Worm (Caenorhabditis elegans): ENCODE results near the gene ifet-1.

The ifet-1 gene

DNA sequence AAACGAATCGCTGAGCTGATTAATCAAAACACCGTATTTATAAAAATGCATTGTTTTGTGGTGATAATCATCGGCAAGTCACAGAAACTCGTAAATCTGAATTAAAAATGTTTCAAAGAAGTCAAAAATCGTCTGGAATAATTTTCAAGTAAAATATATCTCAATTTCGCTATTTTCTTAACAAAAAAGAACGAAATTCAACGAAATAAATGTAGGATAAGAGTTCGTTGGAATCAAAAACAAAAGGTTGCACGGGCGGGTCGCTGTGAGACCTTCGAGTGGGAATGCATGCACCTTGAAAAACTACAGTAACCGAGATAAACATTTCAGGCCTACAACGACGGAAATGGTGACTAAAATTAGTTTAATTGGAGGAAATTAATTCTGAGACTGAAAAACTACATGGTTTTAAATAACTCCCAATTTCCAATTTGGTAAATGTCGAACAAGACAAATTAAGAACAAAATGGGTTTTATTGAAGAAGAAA, 40.6 kb downstream of the ifet-1 start, which contains the start of gene C28A5.1:
C28A5.1 (minus strand) TSS at position 51 of the 488 bp plus-strand sequence.
- TF ChIP-seq jun-1 (tag; optimal IDR thresholded peaks at IDR 0.05): no peak
- TF ChIP-seq Y48G9A.11 (GFP tag; IDR thresholded peaks at IDR 0.05): peak; percentile 46; the same call in 1 of the 2 replicates
- no peak for TF ChIP-seq fos-1 (tag; optimal IDR thresholded peaks at IDR 0.05)
- no peak for TF ChIP-seq nhr-48 (tag; optimal IDR thresholded peaks at IDR 0.05)
- TF ChIP-seq ama-1 (optimal IDR thresholded peaks at IDR 0.05): no peak
- no peak for TF ChIP-seq spr-3 (GFP tag; optimal IDR thresholded peaks at IDR 0.05)
- peak; percentile 23 for TF ChIP-seq mes-2 (tag; optimal IDR thresholded peaks at IDR 0.05; ENCODE audit: poor library complexity, severe bottlenecking)
- TF ChIP-seq ztf-11 (tag; optimal IDR thresholded peaks at IDR 0.05): no peak
- TF ChIP-seq ceh-82 (tag; optimal IDR thresholded peaks at IDR 0.05): no peak
- no peak for TF ChIP-seq ZK337.2 (GFP tag; IDR thresholded peaks at IDR 0.05)
- TF ChIP-seq dve-1 (tag; optimal IDR thresholded peaks at IDR 0.05; ENCODE audit: insufficient read depth): no peak
- peak; percentile 79 for TF ChIP-seq unc-130 (GFP tag; optimal IDR thresholded peaks at IDR 0.05)
- no peak for TF ChIP-seq zfp-2 (tag; optimal IDR thresholded peaks at IDR 0.05)
- no peak for TF ChIP-seq arid-1 (GFP tag; conservative IDR thresholded peaks at IDR 0.05)
- no peak for TF ChIP-seq zfp-3 (GFP tag; conservative IDR thresholded peaks at IDR 0.05)
- TF ChIP-seq lin-13 (GFP tag; optimal IDR thresholded peaks at IDR 0.05): no peak
- TF ChIP-seq rbr-2 (tag; optimal IDR thresholded peaks at IDR 0.05): no peak
- no peak for TF ChIP-seq daf-16 (GFP tag; optimal IDR thresholded peaks at IDR 0.05)
- no peak for TF ChIP-seq daf-16 (tag; optimal IDR thresholded peaks at IDR 0.05)
- no peak for TF ChIP-seq zag-1 (tag; optimal IDR thresholded peaks at IDR 0.05)
- TF ChIP-seq lim-7 (GFP tag; IDR thresholded peaks at IDR 0.05): no peak
- peak; percentile 70 for TF ChIP-seq aha-1 (tag)
- no peak for TF ChIP-seq ceh-28 (tag; optimal IDR thresholded peaks at IDR 0.05)
- no peak for TF ChIP-seq pqm-1 (tag; optimal IDR thresholded peaks at IDR 0.05)
- no peak for TF ChIP-seq nhr-41 (GFP tag; IDR thresholded peaks at IDR 0.05)
- no peak for TF ChIP-seq R02D3.7 (tag; optimal IDR thresholded peaks at IDR 0.05)
- peak; percentile 30 for TF ChIP-seq F49E8.2 (tag; optimal IDR thresholded peaks at IDR 0.05; ENCODE audit: borderline replicate concordance)
- TF ChIP-seq dmd-9 (GFP tag; IDR thresholded peaks at IDR 0.05): 0 out of 2 replicates have a peak, but pooled peaks have one; percentile 6
- no peak for TF ChIP-seq ceh-44 (GFP tag; IDR thresholded peaks at IDR 0.05)
- TF ChIP-seq set-16 (GFP tag; IDR thresholded peaks at IDR 0.05): no peak
- 0 out of 2 replicates have a peak, but pooled peaks have one; percentile 10 for TF ChIP-seq daf-19 (GFP tag; conservative IDR thresholded peaks at IDR 0.05)
- no peak for TF ChIP-seq nhr-25 (tag; optimal IDR thresholded peaks at IDR 0.05; ENCODE audit: borderline replicate concordance, insufficient read depth)
- no peak for TF ChIP-seq hif-1 (tag; optimal IDR thresholded peaks at IDR 0.05)
- no peak for TF ChIP-seq dpl-1 (GFP tag; optimal IDR thresholded peaks at IDR 0.05)
- no peak for TF ChIP-seq T26A8.4 (GFP tag; IDR thresholded peaks at IDR 0.05)
- no peak for TF ChIP-seq Y5F2A.4 (GFP tag; optimal IDR thresholded peaks at IDR 0.05)

DNA sequence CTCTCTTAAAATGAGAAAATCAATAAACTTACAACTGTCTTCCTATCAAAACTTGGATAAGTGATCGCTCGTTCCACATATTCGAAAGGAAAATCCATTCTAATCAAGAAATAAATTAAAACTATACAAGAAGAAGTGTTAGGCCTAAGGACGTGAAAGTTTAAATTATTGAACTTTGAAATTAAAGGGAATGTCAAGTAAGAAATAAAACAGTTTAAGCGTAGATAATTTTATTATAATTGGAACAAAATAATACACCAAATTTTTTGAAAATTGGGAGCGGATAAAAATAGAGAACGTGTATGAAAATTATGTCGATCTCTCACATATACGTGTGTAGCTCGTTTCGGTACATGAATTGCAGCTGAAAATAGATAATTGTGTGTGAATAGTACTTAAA, 45.5 kb downstream of the ifet-1 start, which contains the start of gene C28A5.6:
C28A5.6 (minus strand) TSS at position 101 of the 400 bp plus-strand sequence.
- TF ChIP-seq lir-3 (tag; optimal IDR thresholded peaks at IDR 0.05) (no peak), hif-1 (tag; optimal IDR thresholded peaks at IDR 0.05) (no peak), ceh-28 (tag; optimal IDR thresholded peaks at IDR 0.05) (no peak), hmg-1.1 (GFP tag; IDR thresholded peaks at IDR 0.05) (no peak), arid-1 (GFP tag; conservative IDR thresholded peaks at IDR 0.05) (no peak), nhr-102 (tag; optimal IDR thresholded peaks at IDR 0.05) (no peak), madf-5 (GFP tag; IDR thresholded peaks at IDR 0.05) (no peak), lsy-2 (tag; optimal IDR thresholded peaks at IDR 0.05) (no peak), F37D6.2 (tag; optimal IDR thresholded peaks at IDR 0.05) (no peak), fkh-10 (GFP tag; optimal IDR thresholded peaks at IDR 0.05) (no peak), Y5F2A.4 (GFP tag; optimal IDR thresholded peaks at IDR 0.05) (no peak), madf-9 (GFP tag; conservative IDR thresholded peaks at IDR 0.05) (no peak), mxl-3 (GFP tag; optimal IDR thresholded peaks at IDR 0.05) (no peak), hlh-11 (tag; optimal IDR thresholded peaks at IDR 0.05) (no peak), lin-38 (GFP tag; IDR thresholded peaks at IDR 0.05) (no peak), nhr-76 (tag; optimal IDR thresholded peaks at IDR 0.05) (no peak), aly-2 (tag; optimal IDR thresholded peaks at IDR 0.05) (no peak), F10B5.3 (tag; optimal IDR thresholded peaks at IDR 0.05) (no peak), R02D3.7 (tag; optimal IDR thresholded peaks at IDR 0.05) (no peak)

Data from whole organism, L4 larva.